Fruit fly (Drosophila melanogaster) whole organism, embryonic: ENCODE measurements around the gene CG7656.

Experiments
- Atf6 ChIP-seq: fragments of 200-800 bp; sonication (Bioruptor generic); IDR thresholded peaks from 2 replicates; pipeline ENCODE4 v1.3.6; 2022; ENCODE audit warnings: missing biosample characterization, missing genetic modification characterization
- B-H1 ChIP-seq: fragments of 200-800 bp; sonication (Bioruptor generic); IDR thresholded peaks from 3 replicates; pipeline ENCODE4 v1.3.6; 2022; ENCODE audit warnings: missing biosample characterization, missing genetic modification characterization
- CG10147 ChIP-seq: fragments of 200-800 bp; sonication (Bioruptor generic); optimal IDR thresholded peaks from 2 replicates; lab custom pipeline; 2019; ENCODE audit warnings: missing biosample characterization, mild to moderate bottlenecking, missing genetic modification characterization, moderate library complexity
- CG1024 ChIP-seq: fragments of 200-800 bp; sonication (Bioruptor generic); IDR thresholded peaks from 2 replicates; pipeline ENCODE4 v1.3.6; 2022; ENCODE audit warnings: missing biosample characterization, missing genetic modification characterization
- CG10274 ChIP-seq: fragments of 200-800 bp; sonication (Bioruptor generic); optimal IDR thresholded peaks from 3 replicates; lab custom pipeline; 2017; ENCODE audit warnings: missing biosample characterization, mild to moderate bottlenecking, missing genetic modification characterization
- CG10979 ChIP-seq: fragments of 200-800 bp; sonication (Bioruptor generic); optimal IDR thresholded peaks from 2 replicates; lab custom pipeline; 2018; ENCODE audit warnings: missing biosample characterization, mild to moderate bottlenecking, missing genetic modification characterization, moderate library complexity
- CG12155 ChIP-seq: fragments of 200-800 bp; sonication (Bioruptor generic); optimal IDR thresholded peaks from 3 replicates; lab custom pipeline; 2016; ENCODE audit warnings: missing biosample characterization, missing genetic modification characterization
- CG12236 ChIP-seq: fragments of 200-800 bp; sonication (Bioruptor generic); optimal IDR thresholded peaks from 2 replicates; lab custom pipeline; 2016; ENCODE audit warnings: missing biosample characterization, missing genetic modification characterization
- CG12299 ChIP-seq: fragments of 200-800 bp; sonication (Bioruptor generic); optimal IDR thresholded peaks from 2 replicates; lab custom pipeline; 2018; ENCODE audit warnings: missing biosample characterization, mild to moderate bottlenecking, missing genetic modification characterization
- CG16779 ChIP-seq: fragments of 200-800 bp; sonication (Bioruptor generic); IDR thresholded peaks from 2 replicates; pipeline ENCODE4 v1.3.6; 2022; ENCODE audit warnings: missing biosample characterization, missing genetic modification characterization
- CG30020 ChIP-seq: fragments of 200-800 bp; optimal IDR thresholded peaks from 2 replicates; lab custom pipeline; 2019; ENCODE audit warnings: missing biosample characterization, mild to moderate bottlenecking, missing genetic modification characterization, moderate library complexity
- CG3163 ChIP-seq: fragments of 200-800 bp; sonication (Bioruptor generic); optimal IDR thresholded peaks from 3 replicates; lab custom pipeline; 2016; ENCODE audit warnings: missing biosample characterization, missing genetic modification characterization
- CG3995 ChIP-seq: fragments of 200-800 bp; sonication (Bioruptor generic); optimal IDR thresholded peaks from 3 replicates; lab custom pipeline; 2016; ENCODE audit warnings: missing biosample characterization, missing genetic modification characterization
- CG4820 ChIP-seq: fragments of 200-800 bp; sonication (Bioruptor generic); optimal IDR thresholded peaks from 3 replicates; lab custom pipeline; 2016; ENCODE audit warnings: missing biosample characterization, missing genetic modification characterization
- CG5245 ChIP-seq: fragments of 200-800 bp; sonication (Bioruptor generic); optimal IDR thresholded peaks from 3 replicates; lab custom pipeline; 2016; ENCODE audit warnings: missing biosample characterization, missing genetic modification characterization
- CG6791 ChIP-seq: fragments of 200-800 bp; sonication (Bioruptor generic); IDR thresholded peaks from 3 replicates; pipeline ENCODE4 v1.3.6; 2022; ENCODE audit warnings: missing biosample characterization, missing genetic modification characterization; ENCODE audit not compliant: partially characterized antibody
- CG7357 ChIP-seq: fragments of 200-800 bp; sonication (Bioruptor generic); IDR thresholded peaks from 3 replicates; pipeline ENCODE4 v1.3.6; 2022; ENCODE audit warnings: missing biosample characterization, missing genetic modification characterization
- CG9817 ChIP-seq: fragments of 200-800 bp; sonication (Bioruptor generic); optimal IDR thresholded peaks from 2 replicates; lab custom pipeline; 2018; ENCODE audit warnings: missing biosample characterization, mild to moderate bottlenecking, missing genetic modification characterization, moderate library complexity
- E2f1 ChIP-seq: fragments of 200-800 bp; sonication (Bioruptor generic); IDR thresholded peaks from 2 replicates; pipeline ENCODE4 v1.3.6; 2022; ENCODE audit warnings: missing biosample characterization, missing genetic modification characterization
- HLH4C ChIP-seq: fragments of 200-800 bp; sonication (Bioruptor generic); IDR thresholded peaks from 3 replicates; pipeline ENCODE4 v1.3.6; 2022; ENCODE audit warnings: missing biosample characterization, missing genetic modification characterization; ENCODE audit not compliant: partially characterized antibody
- Hr3 ChIP-seq: fragments of 200-800 bp; sonication (Bioruptor generic); optimal IDR thresholded peaks from 3 replicates; lab custom pipeline; 2016; ENCODE audit warnings: missing biosample characterization, missing genetic modification characterization
- Hr39 ChIP-seq: fragments of >200 bp; optimal IDR thresholded peaks from 2 replicates; lab custom pipeline; 2017
- MESR4 ChIP-seq: fragments of 200-800 bp; sonication (Bioruptor generic); optimal IDR thresholded peaks from 2 replicates; lab custom pipeline; 2018; ENCODE audit warnings: missing biosample characterization, mild to moderate bottlenecking, missing genetic modification characterization, moderate library complexity
- Rx ChIP-seq: fragments of 200-800 bp; sonication (Bioruptor generic); IDR thresholded peaks from 2 replicates; pipeline ENCODE4 v1.3.6; 2022; ENCODE audit warnings: missing biosample characterization, missing genetic modification characterization
- TFAM ChIP-seq: fragments of 200-800 bp; sonication (Bioruptor generic); optimal IDR thresholded peaks from 2 replicates; lab custom pipeline; 2017; ENCODE audit warnings: missing biosample characterization, missing genetic modification characterization, inconsistent platforms
- Taf1 ChIP-seq: fragments of 200-800 bp; sonication (Bioruptor generic); IDR thresholded peaks from 2 replicates; pipeline ENCODE4 v1.3.6; 2022; ENCODE audit warnings: missing biosample characterization, missing genetic modification characterization
- Tbp ChIP-seq: fragments of >200 bp; optimal IDR thresholded peaks from 2 replicates; lab custom pipeline; 2018; ENCODE audit warnings: missing biosample characterization, missing genetic modification characterization
- ac ChIP-seq: fragments of 200-800 bp; sonication (Bioruptor generic); optimal IDR thresholded peaks from 3 replicates; lab custom pipeline; 2017; ENCODE audit warnings: missing biosample characterization, mild to moderate bottlenecking, missing genetic modification characterization
- ap ChIP-seq: fragments of 200-800 bp; sonication (Bioruptor generic); IDR thresholded peaks from 2 replicates; pipeline ENCODE4 v1.3.6; 2022; ENCODE audit warnings: missing biosample characterization, missing genetic modification characterization
- ash1 ChIP-seq: fragments of 200-800 bp; sonication (Bioruptor generic); optimal IDR thresholded peaks from 2 replicates; lab custom pipeline; 2018; ENCODE audit warnings: missing biosample characterization, mild to moderate bottlenecking, missing genetic modification characterization
- br ChIP-seq: fragments of >200 bp; optimal IDR thresholded peaks from 2 replicates; lab custom pipeline; 2017
- chif ChIP-seq, 2 experiments: fragments of 200-800 bp; sonication (Bioruptor generic); optimal IDR thresholded peaks; 3 replicates each; lab custom pipeline; 2016; ENCODE audit warnings: missing biosample characterization in 2 of 2, missing genetic modification characterization in 2 of 2
- da ChIP-seq: fragments of 200-800 bp; sonication (Bioruptor generic); optimal IDR thresholded peaks from 2 replicates; lab custom pipeline; 2016; ENCODE audit warnings: missing biosample characterization, missing genetic modification characterization
- dan ChIP-seq: fragments of 200-800 bp; sonication (Bioruptor generic); IDR thresholded peaks from 2 replicates; pipeline ENCODE4 v1.3.6; 2022; ENCODE audit warnings: missing biosample characterization, missing genetic modification characterization
- dpn ChIP-seq, 2 experiments: fragments of 200-800 bp; sonication (Bioruptor generic); optimal IDR thresholded peaks; 3 replicates each; lab custom pipeline; 2016; ENCODE audit warnings: missing biosample characterization in 2 of 2, missing genetic modification characterization in 2 of 2
- eve ChIP-seq, 2 experiments: fragments of >200 bp; optimal IDR thresholded peaks; 2 replicates each; lab custom pipeline; 2017; ENCODE audit warnings: missing biosample characterization in 2 of 2, missing genetic modification characterization in 2 of 2
- eyg ChIP-seq: fragments of 200-800 bp; sonication (Bioruptor generic); optimal IDR thresholded peaks from 3 replicates; lab custom pipeline; 2016; ENCODE audit warnings: missing biosample characterization, missing genetic modification characterization
- fd96Cb ChIP-seq: fragments of 200-800 bp; sonication (Bioruptor generic); optimal IDR thresholded peaks from 2 replicates; lab custom pipeline; 2018; ENCODE audit warnings: missing biosample characterization, mild to moderate bottlenecking, missing genetic modification characterization, moderate library complexity
- gro ChIP-seq: fragments of 200-800 bp; sonication (Bioruptor generic); optimal IDR thresholded peaks from 2 replicates; lab custom pipeline; 2016; ENCODE audit warnings: missing biosample characterization, missing genetic modification characterization
- ham ChIP-seq: fragments of 200-800 bp; sonication (Bioruptor generic); IDR thresholded peaks from 2 replicates; pipeline ENCODE4 v1.3.6; 2022; ENCODE audit warnings: missing biosample characterization, missing genetic modification characterization
- her ChIP-seq: fragments of 200-800 bp; sonication (Bioruptor generic); optimal IDR thresholded peaks from 2 replicates; lab custom pipeline; 2016; ENCODE audit warnings: missing biosample characterization, missing genetic modification characterization
- jigr1 ChIP-seq: fragments of 200-800 bp; sonication (Bioruptor generic); IDR thresholded peaks from 3 replicates; pipeline ENCODE4 v1.3.6; 2022; ENCODE audit warnings: missing biosample characterization, missing genetic modification characterization
- lola ChIP-seq, 3 experiments: fragments of >200 bp in 2 of 3; fragments of 200-800 bp in 1 of 3; sonication (Bioruptor generic) in 1 of 3; optimal IDR thresholded peaks; 2 replicates each; lab custom pipeline; 2017 to 2019; ENCODE audit warnings: missing biosample characterization in 3 of 3, missing genetic modification characterization in 3 of 3, mild to moderate bottlenecking in 1 of 3, moderate library complexity in 1 of 3
- mirr ChIP-seq: fragments of 200-800 bp; sonication (Bioruptor generic); optimal IDR thresholded peaks from 3 replicates; lab custom pipeline; 2018; ENCODE audit warnings: missing biosample characterization, mild to moderate bottlenecking, missing genetic modification characterization
- nau ChIP-seq: fragments of 200-800 bp; sonication (Bioruptor generic); optimal IDR thresholded peaks from 3 replicates; lab custom pipeline; 2017; ENCODE audit warnings: missing biosample characterization, mild to moderate bottlenecking, missing genetic modification characterization, missing genetic modification reagents
- otp ChIP-seq: fragments of 200-800 bp; sonication (Bioruptor generic); IDR thresholded peaks from 3 replicates; pipeline ENCODE4, ENCODE4 v1.3.6; 2022; ENCODE audit warnings: missing biosample characterization, missing genetic modification characterization
- schlank ChIP-seq: fragments of 200-800 bp; sonication (Bioruptor generic); optimal IDR thresholded peaks from 2 replicates; lab custom pipeline; 2018; ENCODE audit warnings: missing biosample characterization, mild to moderate bottlenecking, missing genetic modification characterization
- seq ChIP-seq: fragments of 200-800 bp; sonication (Bioruptor generic); IDR thresholded peaks from 2 replicates; pipeline ENCODE4 v1.3.6; 2022; ENCODE audit warnings: missing biosample characterization, missing genetic modification characterization
- tin ChIP-seq: fragments of 200-800 bp; sonication (Bioruptor generic); optimal IDR thresholded peaks from 3 replicates; lab custom pipeline; 2016; ENCODE audit warnings: missing biosample characterization, missing genetic modification characterization
- trh ChIP-seq: fragments of 200-800 bp; sonication (Bioruptor generic); optimal IDR thresholded peaks from 2 replicates; lab custom pipeline; 2016; ENCODE audit warnings: missing biosample characterization, missing genetic modification characterization
- wor ChIP-seq: fragments of 200-800 bp; sonication (Bioruptor generic); IDR thresholded peaks from 2 replicates; pipeline ENCODE4 v1.3.6; 2022; ENCODE audit warnings: missing biosample characterization, missing genetic modification characterization

The CG7656 gene

dm6 chr3L:15625676-15626414, 37.9 kb upstream of the CG7656 start (continued):
- TF ChIP-seq CG10147 (peak; percentile 89), CG3995 (peak; percentile 52), Hr3 (peak; percentile 91), CG5245 (GFP tag; lab: Kevin White, UChicago) (peak; percentile 73), eyg (GFP tag; lab: Kevin White, UChicago) (no peak), fd96Cb (tag; lab: Kevin White, UChicago) (peak; percentile 97), MESR4 (GFP tag; lab: Kevin White, UChicago) (no peak), ash1 (no peak), Rx (GFP tag; lab: Robert Waterston, UW) (no peak), CG7357 (GFP tag; lab: Robert Waterston, UW) (peak; percentile 84), E2f1 (GFP tag; lab: Robert Waterston, UW) (peak; percentile 83), CG16779 (no peak), CG12299 (tag; lab: Kevin White, UChicago) (peak; percentile 82), seq (peak; percentile 69), HLH4C (GFP tag; lab: Robert Waterston, UW) (no peak), CG30020 (tag; lab: Kevin White, UChicago) (peak; percentile 69), Hr39 (lab: Kevin White, UChicago) (no peak), CG1024 (GFP tag; lab: Robert Waterston, UW) (peak; percentile 57; the same call in 1 of the 2 replicates), CG10979 (tag; lab: Kevin White, UChicago) (peak; percentile 96), eve (GFP tag; optimal IDR thresholded peaks at IDR 0.05; lab: Kevin White, UChicago) (peak in 1 of 2 experiments; percentile 92), chif (GFP tag; optimal IDR thresholded peaks at IDR 0.05; lab: Kevin White, UChicago) (peak; percentile 23 to 65), CG9817 (tag; lab: Kevin White, UChicago) (peak; percentile 90), lola (GFP tag; optimal IDR thresholded peaks at IDR 0.05; lab: Kevin White, UChicago) (peak in 1 of 3 experiments; percentile 90), dan (no peak), CG10274 (peak; percentile 59), wor (peak; percentile 91), Atf6 (GFP tag; lab: Robert Waterston, UW) (peak; percentile 85), CG12155 (peak; percentile 75), trh (peak; percentile 59), ham (no peak), tin (GFP tag; lab: Kevin White, UChicago) (peak; percentile 90), ap (peak; percentile 74), CG12236 (no peak), TFAM (GFP tag; lab: Kevin White, UChicago) (peak; percentile 42), da (no peak), mirr (GFP tag; lab: Kevin White, UChicago) (peak; percentile 11), br (lab: Kevin White, UChicago) (no peak), CG6791 (GFP tag; lab: Robert Waterston, UW) (no peak), ac (GFP tag; lab: Kevin White, UChicago) (no peak), dpn (GFP tag; optimal IDR thresholded peaks at IDR 0.05; lab: Kevin White, UChicago) (peak; percentile 57 to 71), nau (GFP tag; lab: Kevin White, UChicago) (peak; percentile 88), otp (GFP tag; lab: Robert Waterston, UW) (peak; percentile 21; the same call in 1 of the 3 replicates), Taf1 (peak; percentile 31; the same call in 1 of the 2 replicates), CG3163 (peak; percentile 29), her (GFP tag; lab: Kevin White, UChicago) (peak; percentile 50), Tbp (no peak), schlank (tag; lab: Kevin White, UChicago) (peak; percentile 36), B-H1 (GFP tag; lab: Robert Waterston, UW) (peak; percentile 82), gro (GFP tag; lab: Kevin White, UChicago) (peak; percentile 16), CG4820 (GFP tag; lab: Kevin White, UChicago) (peak; percentile 89), jigr1 (GFP tag; lab: Robert Waterston, UW) (peak; percentile 83; the same call in 2 of the 3 replicates)
